Fruit fly (Drosophila melanogaster) whole organism, embryonic: ENCODE measurements around the gene CG6290.
A peak's percentile ranks its signal among the peaks of the same experiment; 100 is the strongest.

Experiments
- Atf-2 ChIP-seq: fragments of 200-800 bp; sonication (Bioruptor generic); optimal IDR thresholded peaks from 2 replicates; lab custom pipeline; 2016; ENCODE audit warnings: missing biosample characterization, missing genetic modification characterization
- CG10147 ChIP-seq: fragments of 200-800 bp; sonication (Bioruptor generic); optimal IDR thresholded peaks from 2 replicates; lab custom pipeline; 2019; ENCODE audit warnings: missing biosample characterization, mild to moderate bottlenecking, missing genetic modification characterization, moderate library complexity
- CG12391 ChIP-seq: fragments of 200-800 bp; sonication (Bioruptor generic); optimal IDR thresholded peaks from 3 replicates; lab custom pipeline; 2018; ENCODE audit warnings: missing biosample characterization, mild to moderate bottlenecking, missing genetic modification characterization, moderate library complexity
- CG13894 ChIP-seq: fragments of 200-800 bp; sonication (Bioruptor generic); optimal IDR thresholded peaks from 3 replicates; lab custom pipeline; 2018; ENCODE audit warnings: missing biosample characterization, mild to moderate bottlenecking, missing genetic modification characterization, moderate library complexity
- CG15479 ChIP-seq: fragments of 200-800 bp; sonication (Bioruptor generic); optimal IDR thresholded peaks from 3 replicates; lab custom pipeline; 2019; ENCODE audit warnings: missing biosample characterization, mild to moderate bottlenecking, missing genetic modification characterization, moderate library complexity
- CG17361 ChIP-seq: fragments of 200-800 bp; sonication (Bioruptor generic); IDR thresholded peaks from 3 replicates; pipeline ENCODE4 v1.3.6; 2022; ENCODE audit warnings: missing biosample characterization, missing genetic modification characterization
- CG17829 ChIP-seq: fragments of 200-800 bp; optimal IDR thresholded peaks from 2 replicates; lab custom pipeline; 2019; ENCODE audit warnings: missing biosample characterization, mild to moderate bottlenecking, missing genetic modification characterization, moderate library complexity
- CG18599 ChIP-seq: fragments of 200-800 bp; sonication (Bioruptor generic); optimal IDR thresholded peaks from 3 replicates; lab custom pipeline; 2017; ENCODE audit warnings: missing biosample characterization, missing genetic modification characterization, mild to moderate bottlenecking, moderate library complexity, missing genetic modification reagents
- CG18619 ChIP-seq: fragments of 200-800 bp; sonication (Bioruptor generic); optimal IDR thresholded peaks from 3 replicates; lab custom pipeline; 2017; ENCODE audit warnings: missing biosample characterization, mild to moderate bottlenecking, missing genetic modification characterization
- CG2678 ChIP-seq: fragments of 200-800 bp; sonication (Bioruptor generic); optimal IDR thresholded peaks from 3 replicates; lab custom pipeline; 2019; ENCODE audit warnings: missing biosample characterization, mild to moderate bottlenecking, missing genetic modification characterization, moderate library complexity
- CG31224 ChIP-seq: fragments of 200-800 bp; sonication (Bioruptor generic); IDR thresholded peaks from 2 replicates; pipeline ENCODE4 v1.3.6; 2022; ENCODE audit warnings: missing biosample characterization, missing genetic modification characterization
- CG31441 ChIP-seq: fragments of 200-800 bp; sonication (Bioruptor generic); IDR thresholded peaks from 2 replicates; pipeline ENCODE4 v1.3.6; 2022; ENCODE audit warnings: missing biosample characterization, missing genetic modification characterization
- CG32532 ChIP-seq: fragments of 200-800 bp; sonication (Bioruptor generic); IDR thresholded peaks from 2 replicates; pipeline ENCODE4 v1.3.6; 2022; ENCODE audit warnings: missing biosample characterization, missing genetic modification characterization
- CG33213 ChIP-seq: fragments of 200-800 bp; sonication (Bioruptor generic); optimal IDR thresholded peaks from 3 replicates; lab custom pipeline; 2016; ENCODE audit warnings: missing biosample characterization, missing genetic modification characterization
- CG34224 ChIP-seq: fragments of 200-800 bp; sonication (Bioruptor generic); IDR thresholded peaks from 3 replicates; pipeline ENCODE4 v1.3.6; 2022; ENCODE audit warnings: missing biosample characterization, missing genetic modification characterization; ENCODE audit not compliant: partially characterized antibody
- CG34376 ChIP-seq: fragments of 200-800 bp; sonication (Bioruptor generic); optimal IDR thresholded peaks from 2 replicates; lab custom pipeline; 2018; ENCODE audit warnings: missing biosample characterization, mild to moderate bottlenecking, missing genetic modification characterization
- CG34422 ChIP-seq: fragments of 200-800 bp; sonication (Bioruptor generic); IDR thresholded peaks from 3 replicates; pipeline ENCODE4 v1.3.6; 2022; ENCODE audit warnings: missing biosample characterization, missing genetic modification characterization
- CG4282 ChIP-seq: fragments of 200-800 bp; sonication (Bioruptor generic); optimal IDR thresholded peaks from 2 replicates; lab custom pipeline; 2016; ENCODE audit warnings: missing biosample characterization, missing genetic modification characterization
- CG6791 ChIP-seq: fragments of 200-800 bp; sonication (Bioruptor generic); IDR thresholded peaks from 3 replicates; pipeline ENCODE4 v1.3.6; 2022; ENCODE audit warnings: missing biosample characterization, missing genetic modification characterization; ENCODE audit not compliant: partially characterized antibody
- CG8478 ChIP-seq: fragments of >200 bp; optimal IDR thresholded peaks from 2 replicates; lab custom pipeline; 2018
- CG9932 ChIP-seq: fragments of 200-800 bp; sonication (Bioruptor generic); IDR thresholded peaks from 2 replicates; pipeline ENCODE4 v1.3.6; 2022; ENCODE audit warnings: missing biosample characterization, missing genetic modification characterization
- D19A ChIP-seq: fragments of 200-800 bp; optimal IDR thresholded peaks from 3 replicates; lab custom pipeline; 2019; ENCODE audit warnings: missing biosample characterization, mild to moderate bottlenecking, missing genetic modification characterization, moderate library complexity
- Dek ChIP-seq: fragments of 200-800 bp; sonication (Bioruptor generic); optimal IDR thresholded peaks from 3 replicates; lab custom pipeline; 2019; ENCODE audit warnings: missing biosample characterization, mild to moderate bottlenecking, missing genetic modification characterization, moderate library complexity
- E2f2 ChIP-seq: fragments of 200-800 bp; sonication (Bioruptor generic); IDR thresholded peaks from 2 replicates; pipeline ENCODE4 v1.3.6; 2022; ENCODE audit warnings: missing biosample characterization, missing genetic modification characterization
- HLH4C ChIP-seq: fragments of 200-800 bp; sonication (Bioruptor generic); IDR thresholded peaks from 3 replicates; pipeline ENCODE4 v1.3.6; 2022; ENCODE audit warnings: missing biosample characterization, missing genetic modification characterization; ENCODE audit not compliant: partially characterized antibody
- HmgD ChIP-seq: fragments of 200-800 bp; sonication (Bioruptor generic); optimal IDR thresholded peaks from 3 replicates; lab custom pipeline; 2016; ENCODE audit warnings: missing biosample characterization, missing genetic modification characterization
- Mad ChIP-seq: fragments of 200-800 bp; sonication (Bioruptor generic); optimal IDR thresholded peaks from 2 replicates; lab custom pipeline; 2016; ENCODE audit warnings: missing biosample characterization, missing genetic modification characterization
- NFAT ChIP-seq: fragments of 200-800 bp; sonication (Bioruptor generic); IDR thresholded peaks from 2 replicates; pipeline ENCODE4 v1.3.6; 2022; ENCODE audit warnings: missing biosample characterization, missing genetic modification characterization
- Sox100B ChIP-seq: fragments of 200-800 bp; sonication (Bioruptor generic); optimal IDR thresholded peaks from 3 replicates; lab custom pipeline; 2018; ENCODE audit warnings: missing biosample characterization, mild to moderate bottlenecking, missing genetic modification characterization
- Stat92E ChIP-seq, 3 experiments: fragments of >200 bp in 2 of 3; fragments of 200-800 bp in 1 of 3; sonication (Bioruptor generic) in 1 of 3; optimal IDR thresholded peaks; 2 replicates each; lab custom pipeline; 2017 to 2019; ENCODE audit warnings: missing biosample characterization in 3 of 3, missing genetic modification characterization in 3 of 3, mild to moderate bottlenecking in 1 of 3, moderate library complexity in 1 of 3
- Tbp ChIP-seq: fragments of >200 bp; optimal IDR thresholded peaks from 2 replicates; lab custom pipeline; 2018; ENCODE audit warnings: missing biosample characterization, missing genetic modification characterization
- ato ChIP-seq: fragments of 200-800 bp; sonication (Bioruptor generic); IDR thresholded peaks from 2 replicates; pipeline ENCODE4 v1.3.6; 2022; ENCODE audit warnings: missing biosample characterization, missing genetic modification characterization; ENCODE audit not compliant: partially characterized antibody
- disco-r ChIP-seq: fragments of 200-800 bp; sonication (Bioruptor generic); optimal IDR thresholded peaks from 2 replicates; lab custom pipeline; 2016; ENCODE audit warnings: missing biosample characterization, missing genetic modification characterization
- en ChIP-seq: fragments of 200-800 bp; sonication (Bioruptor generic); optimal IDR thresholded peaks from 2 replicates; lab custom pipeline; 2016; ENCODE audit warnings: missing biosample characterization, missing genetic modification characterization
- eve ChIP-seq, 2 experiments: fragments of >200 bp; optimal IDR thresholded peaks; 2 replicates each; lab custom pipeline; 2017; ENCODE audit warnings: missing biosample characterization in 2 of 2, missing genetic modification characterization in 2 of 2
- ewg ChIP-seq: fragments of 200-800 bp; sonication (Bioruptor generic); optimal IDR thresholded peaks from 3 replicates; lab custom pipeline; 2017; ENCODE audit warnings: mild to moderate bottlenecking, missing biosample characterization, missing genetic modification reagents, missing genetic modification characterization
- fd3F ChIP-seq: fragments of 200-800 bp; sonication (Bioruptor generic); optimal IDR thresholded peaks from 2 replicates; lab custom pipeline; 2018; ENCODE audit warnings: missing biosample characterization, mild to moderate bottlenecking, missing genetic modification characterization, moderate library complexity
- lbe ChIP-seq: fragments of 200-800 bp; sonication (Bioruptor generic); optimal IDR thresholded peaks from 2 replicates; lab custom pipeline; 2016; ENCODE audit warnings: missing biosample characterization, mild to moderate bottlenecking, missing genetic modification characterization
- lov ChIP-seq, 2 experiments: fragments of 200-800 bp in 1 of 2; fragments of >200 bp in 1 of 2; sonication (Bioruptor generic) in 1 of 2; IDR thresholded peaks in 1 of 2; optimal IDR thresholded peaks in 1 of 2; 2 replicates in 1 of 2; 3 replicates in 1 of 2; pipeline versions ENCODE4 v1.3.6 to Lab custom; 2017 to 2022; ENCODE audit warnings: missing biosample characterization in 1 of 2, missing genetic modification characterization in 1 of 2
- pan ChIP-seq, 4 experiments: fragments of >200 bp in 3 of 4; fragments of 200-800 bp in 1 of 4; sonication (Bioruptor generic) in 1 of 4; optimal IDR thresholded peaks in 3 of 4; IDR thresholded peaks in 1 of 4; 2 replicates each; pipeline versions ENCODE4 v1.3.6 to Lab custom; 2017 to 2022; ENCODE audit warnings: missing biosample characterization in 2 of 4, missing genetic modification characterization in 2 of 4, mixed read lengths in 1 of 4
- psq ChIP-seq: fragments of 200-800 bp; sonication (Bioruptor generic); optimal IDR thresholded peaks from 2 replicates; lab custom pipeline; 2017; ENCODE audit warnings: missing biosample characterization, missing genetic modification characterization
- sc ChIP-seq, 3 experiments: fragments of >200 bp in 2 of 3; fragments of 200-800 bp in 1 of 3; sonication (Bioruptor generic) in 1 of 3; optimal IDR thresholded peaks; 2 replicates in 2 of 3; 3 replicates in 1 of 3; lab custom pipeline; 2017; ENCODE audit warnings: mild to moderate bottlenecking in 1 of 3, missing biosample characterization in 1 of 3, missing genetic modification characterization in 1 of 3, missing genetic modification reagents in 1 of 3
- sima ChIP-seq: fragments of 200-800 bp; sonication (Bioruptor generic); optimal IDR thresholded peaks from 2 replicates; lab custom pipeline; 2016; ENCODE audit warnings: missing biosample characterization, missing genetic modification characterization
- sr ChIP-seq: fragments of 200-800 bp; sonication (Bioruptor generic); IDR thresholded peaks from 3 replicates; pipeline ENCODE4 v1.3.6; 2022; ENCODE audit warnings: missing biosample characterization, missing genetic modification characterization
- tin ChIP-seq: fragments of 200-800 bp; sonication (Bioruptor generic); optimal IDR thresholded peaks from 3 replicates; lab custom pipeline; 2016; ENCODE audit warnings: missing biosample characterization, missing genetic modification characterization
- tna ChIP-seq: fragments of 200-800 bp; sonication (Bioruptor generic); IDR thresholded peaks from 2 replicates; pipeline ENCODE4 v1.3.6; 2022; ENCODE audit warnings: missing biosample characterization, missing genetic modification characterization; ENCODE audit not compliant: partially characterized antibody
- twi ChIP-seq: fragments of 200-800 bp; optimal IDR thresholded peaks from 2 replicates; lab custom pipeline; 2019; ENCODE audit warnings: missing biosample characterization, mild to moderate bottlenecking, missing genetic modification characterization, moderate library complexity
- unpg ChIP-seq: fragments of 200-800 bp; sonication (Bioruptor generic); optimal IDR thresholded peaks from 3 replicates; lab custom pipeline; 2018; ENCODE audit warnings: missing biosample characterization, mild to moderate bottlenecking, missing genetic modification characterization, moderate library complexity
- wek ChIP-seq: fragments of 200-800 bp; sonication (Bioruptor generic); optimal IDR thresholded peaks from 3 replicates; lab custom pipeline; 2018; ENCODE audit warnings: missing biosample characterization, mild to moderate bottlenecking, missing genetic modification characterization, moderate library complexity

Gene CG6290

DNA sequence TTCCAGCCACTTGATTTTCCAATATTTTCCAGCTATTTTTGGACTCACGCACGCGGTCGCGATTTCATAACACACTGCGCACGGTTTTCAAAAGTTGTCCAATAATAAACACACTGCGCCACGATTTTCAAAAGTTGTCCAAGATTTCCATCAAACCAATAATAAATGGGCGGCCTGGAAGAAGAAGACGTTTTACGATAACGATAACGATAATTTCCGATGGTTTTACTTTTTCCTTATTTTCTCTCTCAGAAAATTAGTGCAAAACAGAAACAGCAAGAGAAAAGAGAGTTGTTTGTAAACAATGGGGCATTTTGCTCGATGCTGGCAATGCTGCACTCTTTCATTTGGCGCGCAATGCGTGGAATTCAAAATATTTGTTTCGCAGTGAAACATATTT lies 27.4 kb upstream of the CG6290 start, which contains the start of gene Nt5b (continued):
- TF ChIP-seq E2f2 (GFP tag; lab: Robert Waterston, UW) (peak; percentile 88), HLH4C (peak; percentile 15; the same call in 1 of the 3 replicates), Mad (no peak), Sox100B (no peak), CG34224 (peak; percentile 15; the same call in 1 of the 3 replicates), HmgD (GFP tag; lab: Kevin White, UChicago) (no peak), CG12391 (no peak), CG31224 (GFP tag; lab: Robert Waterston, UW) (no peak), CG33213 (GFP tag; lab: Kevin White, UChicago) (no peak), en (no peak), Atf-2 (no peak), tna (GFP tag; lab: Robert Waterston, UW) (peak; percentile 23; the same call in 1 of the 2 replicates), D19A (tag; lab: Kevin White, UChicago) (no peak), CG34376 (GFP tag; lab: Kevin White, UChicago) (no peak), CG9932 (no peak), psq (GFP tag; lab: Kevin White, UChicago) (peak; percentile 45), ato (no peak), wek (GFP tag; lab: Kevin White, UChicago) (no peak), fd3F (GFP tag; lab: Kevin White, UChicago) (no peak), sc (optimal IDR thresholded peaks at IDR 0.05; lab: Kevin White, UChicago) (no peak), sc (GFP tag; optimal IDR thresholded peaks at IDR 0.05; lab: Kevin White, UChicago) (no peak), CG6791 (GFP tag; lab: Robert Waterston, UW) (peak; percentile 65; the same call in 1 of the 3 replicates), CG34422 (GFP tag; lab: Robert Waterston, UW) (no peak), tin (GFP tag; lab: Kevin White, UChicago) (no peak), eve (GFP tag; optimal IDR thresholded peaks at IDR 0.05; lab: Kevin White, UChicago) (no peak), CG4282 (GFP tag; lab: Kevin White, UChicago) (no peak), CG18599 (GFP tag; lab: Kevin White, UChicago) (no peak), sima (GFP tag; lab: Kevin White, UChicago) (no peak), CG32532 (GFP tag; lab: Robert Waterston, UW) (no peak), pan (optimal IDR thresholded peaks at IDR 0.05; lab: Kevin White, UChicago) (no peak), pan (GFP tag; optimal IDR thresholded peaks at IDR 0.05 in 1 of 2, IDR thresholded peaks at IDR 0.05 in 1 of 2) (no peak), NFAT (GFP tag; lab: Robert Waterston, UW) (no peak), CG8478 (lab: Kevin White, UChicago) (no peak), lov (optimal IDR thresholded peaks at IDR 0.05; lab: Kevin White, UChicago) (no peak), lov (GFP tag; IDR thresholded peaks at IDR 0.05; lab: Robert Waterston, UW) (no peak), Stat92E (GFP tag; optimal IDR thresholded peaks at IDR 0.05; lab: Kevin White, UChicago) (no peak), lbe (no peak), CG17829 (tag; lab: Kevin White, UChicago) (no peak), unpg (GFP tag; lab: Kevin White, UChicago) (no peak), CG13894 (no peak), CG2678 (tag; lab: Kevin White, UChicago) (no peak), CG31441 (GFP tag; lab: Robert Waterston, UW) (no peak), disco-r (GFP tag; lab: Kevin White, UChicago) (no peak), Dek (tag; lab: Kevin White, UChicago) (no peak), Tbp (GFP tag; lab: Kevin White, UChicago) (no peak), twi (no peak), sr (no peak), ewg (GFP tag; lab: Kevin White, UChicago) (no peak), CG10147 (GFP tag; lab: Kevin White, UChicago) (no peak), CG18619 (GFP tag; lab: Kevin White, UChicago) (no peak), CG15479 (GFP tag; lab: Kevin White, UChicago) (no peak), CG17361 (GFP tag; lab: Robert Waterston, UW) (no peak)
